Fruit fly (Drosophila melanogaster) whole organism, embryonic: ENCODE measurements around the gene CG32806.

Source experiments
- CG15269 ChIP-seq: fragments of 200-800 bp; sonication (Bioruptor generic); optimal IDR thresholded peaks from 2 replicates; lab custom pipeline; 2018; ENCODE audit warnings: missing biosample characterization, mild to moderate bottlenecking, missing genetic modification characterization, moderate library complexity
- CG31224 ChIP-seq: fragments of 200-800 bp; sonication (Bioruptor generic); IDR thresholded peaks from 2 replicates; pipeline ENCODE4 v1.3.6; 2022; ENCODE audit warnings: missing biosample characterization, missing genetic modification characterization
- CG3726 ChIP-seq: fragments of 200-800 bp; sonication (Bioruptor generic); IDR thresholded peaks from 3 replicates; pipeline ENCODE4, ENCODE4 v1.3.6; 2022; ENCODE audit warnings: missing biosample characterization, missing genetic modification characterization
- CG7839 ChIP-seq: fragments of 200-800 bp; sonication (Bioruptor generic); optimal IDR thresholded peaks from 3 replicates; lab custom pipeline; 2018; ENCODE audit warnings: missing biosample characterization, mild to moderate bottlenecking, missing genetic modification characterization, moderate library complexity
- CTCF ChIP-seq: fragments of 200-800 bp; sonication (Bioruptor generic); optimal IDR thresholded peaks from 2 replicates; lab custom pipeline; 2017; ENCODE audit warnings: missing biosample characterization, mild to moderate bottlenecking, missing genetic modification characterization, moderate library complexity
- Tbp ChIP-seq: fragments of >200 bp; optimal IDR thresholded peaks from 2 replicates; lab custom pipeline; 2018; ENCODE audit warnings: missing biosample characterization, missing genetic modification characterization
- br ChIP-seq: fragments of >200 bp; optimal IDR thresholded peaks from 2 replicates; lab custom pipeline; 2017
- fru ChIP-seq: fragments of >200 bp; optimal IDR thresholded peaks from 2 replicates; lab custom pipeline; 2017

DNA sequence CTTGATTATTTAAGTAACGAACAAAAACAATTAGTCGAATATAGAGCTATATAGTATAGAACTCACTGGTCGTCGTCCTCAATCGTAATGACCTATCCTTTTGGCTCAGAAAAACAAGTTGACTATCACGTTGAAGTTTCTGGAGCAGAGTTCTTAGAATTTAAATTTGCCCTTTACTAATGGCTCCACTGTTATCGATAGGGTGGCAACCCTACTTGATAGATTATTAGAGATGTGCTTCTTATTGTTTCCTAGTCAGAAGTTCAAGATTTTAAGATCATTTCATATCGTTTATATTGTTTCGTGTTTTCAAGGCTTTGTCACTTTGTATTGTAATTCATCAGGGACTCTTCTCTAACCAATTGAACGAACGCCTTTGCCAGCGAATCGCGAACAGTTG, 30.9 kb downstream of the CG32806 start, which contains the start of gene CG14810:
- TF ChIP-seq CG15269 (tag; lab: Kevin White, UChicago) = no peak
- no peak for TF ChIP-seq CG7839 (tag; lab: Kevin White, UChicago)
- TF ChIP-seq CG31224 (GFP tag; lab: Robert Waterston, UW) = no peak
- TF ChIP-seq br = no peak
- TF ChIP-seq fru (lab: Kevin White, UChicago) = no peak
- TF ChIP-seq CG3726 = no peak
- no peak for TF ChIP-seq Tbp (GFP tag; lab: Kevin White, UChicago)
- TF ChIP-seq CTCF = no peak
